Worm (Caenorhabditis elegans) whole organism, dauer: Measurements from ENCODE around the gene F29G9.1.
"Not testable (repeated sequence)": the region's sequence is repeated elsewhere in the genome, so short reads cannot be mapped to it uniquely, and the experiment has no call there.

Source experiments
- unc-62 ChIP-seq: sonication (generic microtip); optimal IDR thresholded peaks from 2 replicates; lab custom pipeline; 2017; ENCODE audit warnings: missing biosample characterization, missing genetic modification reagents, missing genetic modification characterization

The F29G9.1 gene

ce11 chrV:6038405-6039151 is at the start of gene F29G9.1:
Gene F29G9.1, plus strand, starts transcription at chrV:6039101.
- not testable (repeated sequence) for TF ChIP-seq unc-62 (GFP tag; lab: Kevin White, UChicago)

- no peak for TF ChIP-seq unc-62 (GFP tag; lab: Kevin White, UChicago)
These were observed 48.5 kb upstream of the F29G9.1 start, which contains the start of gene fut-8 for ce11 chrV:5990383-5990782. Gene fut-8, minus strand, starts transcription at chrV:5990483.

- no peak for TF ChIP-seq unc-62 (GFP tag; lab: Kevin White, UChicago)
These were observed 47.3 kb upstream of the F29G9.1 start for ce11 chrV:5991490-5992069.

ce11 chrV:5995598-5995997 is 43.3 kb upstream of the F29G9.1 start:
- TF ChIP-seq unc-62 (GFP tag; lab: Kevin White, UChicago): no peak

ce11 chrV:5996114-5996513 is 42.8 kb upstream of the F29G9.1 start, which contains the start of gene cpg-4:
Gene cpg-4, plus strand, starts transcription at chrV:5996416.
- TF ChIP-seq unc-62 (GFP tag; lab: Kevin White, UChicago): no peak

ce11 chrV:6000368-6000802 is 38.5 kb upstream of the F29G9.1 start:
- no peak for TF ChIP-seq unc-62 (GFP tag; lab: Kevin White, UChicago)

- no peak for TF ChIP-seq unc-62 (GFP tag; lab: Kevin White, UChicago)
These were observed 35.6 kb upstream of the F29G9.1 start, which contains the start of gene fos-1 for ce11 chrV:6003301-6003700. Gene fos-1, plus strand, starts transcription at chrV:6003601.

ce11 chrV:6007927-6008326 is 31.0 kb upstream of the F29G9.1 start:
- TF ChIP-seq unc-62 (GFP tag; lab: Kevin White, UChicago): no peak

- TF ChIP-seq unc-62 (GFP tag; lab: Kevin White, UChicago): no peak
These were observed 28.3 kb upstream of the F29G9.1 start for ce11 chrV:6010642-6011041.

ce11 chrV:6012401-6012800 is 26.5 kb upstream of the F29G9.1 start:
- TF ChIP-seq unc-62 (GFP tag; lab: Kevin White, UChicago): no peak

ce11 chrV:6015546-6016089 is 23.3 kb upstream of the F29G9.1 start:
- TF ChIP-seq unc-62 (GFP tag; lab: Kevin White, UChicago): no peak

- no peak for TF ChIP-seq unc-62 (GFP tag; lab: Kevin White, UChicago)
These were observed 22.8 kb upstream of the F29G9.1 start for ce11 chrV:6016097-6016496.

- TF ChIP-seq unc-62 (GFP tag; lab: Kevin White, UChicago): no peak
These were observed 21.3 kb upstream of the F29G9.1 start, which contains the start of the genes rpt-2 and aps-1 for ce11 chrV:6017630-6018029. Gene rpt-2, minus strand, starts transcription at chrV:6017669. Gene aps-1, plus strand, starts transcription at chrV:6017970.

- TF ChIP-seq unc-62 (GFP tag; lab: Kevin White, UChicago): no peak
These were observed 19.9 kb upstream of the F29G9.1 start, which contains the start of gene picc-1 for ce11 chrV:6018944-6019450. Gene picc-1, plus strand, starts transcription at chrV:6018994.

- TF ChIP-seq unc-62 (GFP tag; lab: Kevin White, UChicago): no peak
These were observed 16.8 kb upstream of the F29G9.1 start for ce11 chrV:6022076-6022475.

ce11 chrV:6030559-6030975 is 8.3 kb upstream of the F29G9.1 start:
- no peak for TF ChIP-seq unc-62 (GFP tag; lab: Kevin White, UChicago)
